Fruit fly (Drosophila melanogaster): Measurements from ENCODE around the gene CG14292.

dm6 chr3R:18905921-18906878 lies 745 bp upstream of the CG14292 start, which contains the start of gene EndoA:
- peak; percentile 58 for TF ChIP-seq Blimp-1 (GFP tag; optimal IDR thresholded peaks at IDR 0.05)
- peak; percentile 15; the same call in 1 of the 2 replicates for TF ChIP-seq CG15336 (GFP tag; IDR thresholded peaks at IDR 0.05)
- no peak for TF ChIP-seq CG6792 (GFP tag; optimal IDR thresholded peaks at IDR 0.05)

All from whole organism, prepupa.